Worm (Caenorhabditis elegans): ENCODE measurements around the gene nlp-76.

nlp-76 gene

ce11 chrX:12655339-12655875, 8.3 kb downstream of the nlp-76 start:
- no peak for TF ChIP-seq unc-62 (GFP tag; optimal IDR thresholded peaks at IDR 0.05)
- TF ChIP-seq tbx-8 (GFP tag; optimal IDR thresholded peaks at IDR 0.05) = no peak
- no peak for TF ChIP-seq ceh-83 (GFP tag; optimal IDR thresholded peaks at IDR 0.05)
- no peak for TF ChIP-seq lsy-2 (tag; optimal IDR thresholded peaks at IDR 0.05)
- no peak for TF ChIP-seq sem-2 (GFP tag; optimal IDR thresholded peaks at IDR 0.05)
- TF ChIP-seq ham-2 (GFP tag; optimal IDR thresholded peaks at IDR 0.05) = no peak
- TF ChIP-seq lin-13 (tag; optimal IDR thresholded peaks at IDR 0.05) = no peak
- TF ChIP-seq zip-8 (tag; optimal IDR thresholded peaks at IDR 0.05) = no peak
- no peak for TF ChIP-seq drap-1 (GFP tag; optimal IDR thresholded peaks at IDR 0.05)
- TF ChIP-seq nhr-76 (tag; optimal IDR thresholded peaks at IDR 0.05) = no peak
- no peak for TF ChIP-seq snpc-4 (tag; optimal IDR thresholded peaks at IDR 0.05)
- no peak for TF ChIP-seq flh-1 (GFP tag; optimal IDR thresholded peaks at IDR 0.05)
- no peak for TF ChIP-seq M03D4.4 (tag; optimal IDR thresholded peaks at IDR 0.05)
- TF ChIP-seq bed-3 (GFP tag; optimal IDR thresholded peaks at IDR 0.05) = no peak
- TF ChIP-seq nhr-28 (tag; optimal IDR thresholded peaks at IDR 0.05) = no peak
- TF ChIP-seq nhr-237 (tag; optimal IDR thresholded peaks at IDR 0.05) = no peak
- no peak for TF ChIP-seq elt-1 (tag; optimal IDR thresholded peaks at IDR 0.05; ENCODE audit: borderline replicate concordance, insufficient read depth)
- no peak for TF ChIP-seq pha-4 (tag; optimal IDR thresholded peaks at IDR 0.05)
- no peak for TF ChIP-seq cnd-1 (tag; optimal IDR thresholded peaks at IDR 0.05)

- TF ChIP-seq nhr-28 (tag; optimal IDR thresholded peaks at IDR 0.05) = no peak
- TF ChIP-seq nhr-237 (tag; optimal IDR thresholded peaks at IDR 0.05) = no peak
- TF ChIP-seq unc-39 (tag; optimal IDR thresholded peaks at IDR 0.05) = no peak
- no peak for TF ChIP-seq snpc-4 (tag; optimal IDR thresholded peaks at IDR 0.05)
- TF ChIP-seq lin-32 (GFP tag; optimal IDR thresholded peaks at IDR 0.05) = no peak
- TF ChIP-seq ceh-83 (GFP tag; optimal IDR thresholded peaks at IDR 0.05) = no peak
These were observed 17.0 kb downstream of the nlp-76 start, which contains the start of gene zmp-5 for ce11 chrX:12646546-12647167. zmp-5 (plus strand) TSS chrX:12647117.

- TF ChIP-seq lin-13 (tag; optimal IDR thresholded peaks at IDR 0.05) (no peak), unc-39 (tag; optimal IDR thresholded peaks at IDR 0.05) (no peak), nhr-237 (tag; optimal IDR thresholded peaks at IDR 0.05) (no peak), elt-1 (tag; optimal IDR thresholded peaks at IDR 0.05; ENCODE audit: borderline replicate concordance, insufficient read depth) (no peak), nhr-12 (tag; optimal IDR thresholded peaks at IDR 0.05) (no peak), ham-2 (GFP tag; optimal IDR thresholded peaks at IDR 0.05) (no peak), ceh-39 (tag; optimal IDR thresholded peaks at IDR 0.05) (no peak), ceh-83 (GFP tag; optimal IDR thresholded peaks at IDR 0.05) (no peak), lsy-2 (tag; optimal IDR thresholded peaks at IDR 0.05) (no peak)
These were observed 17.9 kb downstream of the nlp-76 start for ce11 chrX:12645846-12646245.

ce11 chrX:12642952-12643351, 20.8 kb downstream of the nlp-76 start:
- TF ChIP-seq nhr-12 (tag; optimal IDR thresholded peaks at IDR 0.05) = no peak
- no peak for TF ChIP-seq ztf-11 (tag; optimal IDR thresholded peaks at IDR 0.05)
- no peak for TF ChIP-seq nhr-28 (tag; optimal IDR thresholded peaks at IDR 0.05)
- no peak for TF ChIP-seq ceh-83 (GFP tag; optimal IDR thresholded peaks at IDR 0.05)
- TF ChIP-seq elt-1 (tag; optimal IDR thresholded peaks at IDR 0.05; ENCODE audit: borderline replicate concordance, insufficient read depth) = no peak
- TF ChIP-seq bed-3 (GFP tag; optimal IDR thresholded peaks at IDR 0.05) = no peak
- TF ChIP-seq sptf-1 (tag; optimal IDR thresholded peaks at IDR 0.05) = no peak

- TF ChIP-seq nhr-12 (tag; optimal IDR thresholded peaks at IDR 0.05) (no peak), mls-2 (tag; optimal IDR thresholded peaks at IDR 0.05) (no peak), nhr-237 (tag; optimal IDR thresholded peaks at IDR 0.05) (no peak), ces-1 (GFP tag; optimal IDR thresholded peaks at IDR 0.05) (no peak), flh-1 (GFP tag; optimal IDR thresholded peaks at IDR 0.05) (no peak), elt-3 (tag; optimal IDR thresholded peaks at IDR 0.05) (no peak), blmp-1 (tag; optimal IDR thresholded peaks at IDR 0.05) (no peak), snpc-4 (tag; optimal IDR thresholded peaks at IDR 0.05) (no peak), sem-2 (GFP tag; optimal IDR thresholded peaks at IDR 0.05) (no peak), hlh-1 (tag; optimal IDR thresholded peaks at IDR 0.05) (no peak), unc-39 (tag; optimal IDR thresholded peaks at IDR 0.05) (no peak), ceh-39 (tag; optimal IDR thresholded peaks at IDR 0.05) (no peak), mab-5 (tag; optimal IDR thresholded peaks at IDR 0.05) (no peak), zip-8 (tag; optimal IDR thresholded peaks at IDR 0.05) (no peak), ceh-43 (GFP tag; optimal IDR thresholded peaks at IDR 0.05) (no peak), elt-1 (tag; optimal IDR thresholded peaks at IDR 0.05; ENCODE audit: borderline replicate concordance, insufficient read depth) (no peak), cnd-1 (tag; optimal IDR thresholded peaks at IDR 0.05) (no peak)
These were observed 22.7 kb downstream of the nlp-76 start for ce11 chrX:12640961-12641360.

All from whole organism, mixed stage, embryonic.